Worm (Caenorhabditis elegans) whole organism, mixed stage, embryonic: Measurements from ENCODE around the gene tbx-8.

Experiments used
- M03D4.4 ChIP-seq: sonication (generic microtip); optimal IDR thresholded peaks from 2 replicates; lab custom pipeline; 2017; ENCODE audit warnings: mild to moderate bottlenecking, missing genetic modification characterization, missing compliant biosample characterization
- blmp-1 ChIP-seq: fragments of 150-350 bp; optimal IDR thresholded peaks from 2 replicates; lab custom pipeline; 2014; ENCODE audit warnings: missing biosample characterization, missing genetic modification characterization
- ceh-39 ChIP-seq: fragments of 150-350 bp; optimal IDR thresholded peaks from 2 replicates; lab custom pipeline; 2014; ENCODE audit warnings: missing biosample characterization, missing genetic modification characterization
- ceh-83 ChIP-seq: fragments of 200-800 bp; sonication (Bioruptor generic); optimal IDR thresholded peaks from 2 replicates; lab custom pipeline; 2018; ENCODE audit warnings: mild to moderate bottlenecking, missing genetic modification characterization, missing compliant biosample characterization
- ces-1 ChIP-seq: fragments of 150-350 bp; optimal IDR thresholded peaks from 2 replicates; lab custom pipeline; 2014; ENCODE audit warnings: missing biosample characterization, missing genetic modification reagents, missing genetic modification characterization
- cnd-1 ChIP-seq: fragments of 200-800 bp; sonication (Bioruptor generic); optimal IDR thresholded peaks from 2 replicates; lab custom pipeline; 2018; ENCODE audit warnings: mild to moderate bottlenecking, missing genetic modification characterization, missing compliant biosample characterization
- drap-1 ChIP-seq: fragments of 200-800 bp; sonication (Bioruptor generic); optimal IDR thresholded peaks from 3 replicates; lab custom pipeline; 2018; ENCODE audit warnings: mild to moderate bottlenecking, missing genetic modification characterization, missing compliant biosample characterization
- elt-1 ChIP-seq: sonication (generic microtip); optimal IDR thresholded peaks from 2 replicates; lab custom pipeline; 2017; ENCODE audit warnings: missing genetic modification characterization, mild to moderate bottlenecking, missing compliant biosample characterization, antibody characterized with exemption, moderate library complexity, borderline replicate concordance; ENCODE audit not compliant: insufficient read depth
- elt-3 ChIP-seq: fragments of 150-350 bp; optimal IDR thresholded peaks from 2 replicates; lab custom pipeline; 2014; ENCODE audit warnings: missing biosample characterization, missing genetic modification characterization
- flh-1 ChIP-seq: fragments of 200-800 bp; sonication (Bioruptor generic); optimal IDR thresholded peaks from 2 replicates; lab custom pipeline; 2018; ENCODE audit warnings: mild to moderate bottlenecking, missing genetic modification characterization, moderate library complexity, missing compliant biosample characterization
- ham-2 ChIP-seq: fragments of 200-800 bp; sonication (Bioruptor generic); optimal IDR thresholded peaks from 2 replicates; lab custom pipeline; 2018; ENCODE audit warnings: mild to moderate bottlenecking, missing genetic modification characterization, missing compliant biosample characterization
- hlh-1 ChIP-seq: fragments of 150-350 bp; optimal IDR thresholded peaks from 2 replicates; lab custom pipeline; 2014; ENCODE audit warnings: missing biosample characterization, missing genetic modification reagents, missing genetic modification characterization
- lin-13 ChIP-seq: fragments of 150-350 bp; optimal IDR thresholded peaks from 2 replicates; lab custom pipeline; 2014; ENCODE audit warnings: missing biosample characterization, missing genetic modification characterization
- lin-32 ChIP-seq: fragments of 200-800 bp; sonication (Bioruptor generic); optimal IDR thresholded peaks from 2 replicates; lab custom pipeline; 2018; ENCODE audit warnings: mild to moderate bottlenecking, missing genetic modification characterization, missing compliant biosample characterization
- lsy-2 ChIP-seq: fragments of 150-350 bp; optimal IDR thresholded peaks from 2 replicates; lab custom pipeline; 2014; ENCODE audit warnings: missing biosample characterization, missing genetic modification characterization
- mep-1 ChIP-seq: fragments of 150-350 bp; optimal IDR thresholded peaks from 2 replicates; lab custom pipeline; 2017; ENCODE audit warnings: missing biosample characterization, missing genetic modification reagents, missing genetic modification characterization, inconsistent platforms
- mls-2 ChIP-seq: sonication (generic microtip); optimal IDR thresholded peaks from 2 replicates; lab custom pipeline; 2016; ENCODE audit warnings: mild to moderate bottlenecking, missing genetic modification characterization, moderate library complexity, missing compliant biosample characterization
- nhr-2 ChIP-seq: fragments of 150-350 bp; optimal IDR thresholded peaks from 2 replicates; lab custom pipeline; 2014; ENCODE audit warnings: missing biosample characterization, missing genetic modification characterization
- nhr-237 ChIP-seq: fragments of 150-350 bp; optimal IDR thresholded peaks from 2 replicates; lab custom pipeline; 2014; ENCODE audit warnings: missing biosample characterization, missing genetic modification characterization
- nhr-28 ChIP-seq: fragments of 150-350 bp; optimal IDR thresholded peaks from 2 replicates; lab custom pipeline; 2014; ENCODE audit warnings: missing biosample characterization, missing genetic modification characterization
- nhr-76 ChIP-seq: sonication (generic microtip); optimal IDR thresholded peaks from 2 replicates; lab custom pipeline; 2017; ENCODE audit warnings: missing biosample characterization, missing genetic modification characterization
- pha-4 ChIP-seq: fragments of 150-350 bp; optimal IDR thresholded peaks from 2 replicates; lab custom pipeline; 2018; ENCODE audit warnings: missing biosample characterization, missing genetic modification reagents, missing genetic modification characterization
- sem-2 ChIP-seq: fragments of 200-800 bp; sonication (Bioruptor generic); optimal IDR thresholded peaks from 2 replicates; lab custom pipeline; 2018; ENCODE audit warnings: mild to moderate bottlenecking, missing genetic modification characterization, missing compliant biosample characterization
- sptf-1 ChIP-seq: sonication (generic microtip); optimal IDR thresholded peaks from 2 replicates; lab custom pipeline; 2017; ENCODE audit warnings: mild to moderate bottlenecking, missing genetic modification characterization, moderate library complexity, missing compliant biosample characterization
- tbx-8 ChIP-seq: fragments of 200-800 bp; sonication (Bioruptor generic); optimal IDR thresholded peaks from 2 replicates; lab custom pipeline; 2018; ENCODE audit warnings: mild to moderate bottlenecking, missing genetic modification characterization, moderate library complexity, missing compliant biosample characterization
- unc-120 ChIP-seq: sonication (generic microtip); optimal IDR thresholded peaks from 2 replicates; lab custom pipeline; 2017; ENCODE audit warnings: missing genetic modification characterization, missing compliant biosample characterization; ENCODE audit not compliant: poor library complexity, severe bottlenecking
- unc-39 ChIP-seq: fragments of 150-350 bp; optimal IDR thresholded peaks from 2 replicates; lab custom pipeline; 2014; ENCODE audit warnings: missing biosample characterization, missing genetic modification characterization
- unc-62 ChIP-seq: fragments of 150-350 bp; optimal IDR thresholded peaks from 2 replicates; lab custom pipeline; 2014; ENCODE audit warnings: missing biosample characterization, missing genetic modification reagents, missing genetic modification characterization
- zip-8 ChIP-seq: fragments of 150-350 bp; optimal IDR thresholded peaks from 2 replicates; lab custom pipeline; 2014; ENCODE audit warnings: missing biosample characterization, missing genetic modification characterization

tbx-8 gene

DNA sequence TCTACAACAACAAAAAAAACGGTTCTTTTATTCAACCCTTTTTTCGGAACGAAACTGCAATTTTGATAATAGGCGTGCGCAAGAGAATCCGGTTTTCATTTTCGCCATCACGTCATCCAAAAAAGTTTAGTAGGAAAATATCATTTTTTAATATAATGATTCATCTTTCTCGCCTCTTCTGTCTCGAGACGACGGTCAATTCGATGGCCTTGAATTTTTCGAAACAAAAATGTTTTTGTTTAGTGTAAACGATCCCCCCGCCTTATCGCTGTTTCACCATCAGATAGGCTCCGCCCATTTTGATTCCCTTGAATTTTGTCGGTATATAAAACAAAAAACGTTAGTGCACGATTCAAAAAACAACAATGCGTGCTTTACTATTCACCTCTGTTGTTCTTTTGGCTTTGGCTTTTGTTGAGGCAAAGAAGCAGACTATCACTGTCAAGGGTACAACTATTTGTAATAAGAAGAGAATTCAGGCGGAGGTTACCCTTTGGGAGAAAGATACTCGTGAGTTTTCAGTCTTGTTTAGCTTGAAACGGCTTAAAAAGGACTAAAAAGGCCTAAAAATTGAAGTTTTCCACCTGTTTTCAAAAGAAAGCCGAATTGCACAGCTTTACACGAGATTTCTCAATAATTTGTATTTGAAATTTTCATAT lies 9.5 kb upstream of the tbx-8 start, which contains the start of gene ttr-15:
TSS of gene ttr-15 (plus strand) at position 340 of the 659 bp plus-strand sequence.
- TF ChIP-seq unc-62 (no peak), sptf-1 (tag; lab: Kevin White, UChicago) (no peak), sem-2 (no peak), pha-4 (tag; lab: Kevin White, UChicago) (no peak), cnd-1 (no peak), ceh-39 (tag; lab: Kevin White, UChicago) (no peak), unc-39 (no peak), nhr-237 (tag; lab: Kevin White, UChicago) (no peak)
- TF ChIP-seq, all 35 proteins: peak for 0

DNA sequence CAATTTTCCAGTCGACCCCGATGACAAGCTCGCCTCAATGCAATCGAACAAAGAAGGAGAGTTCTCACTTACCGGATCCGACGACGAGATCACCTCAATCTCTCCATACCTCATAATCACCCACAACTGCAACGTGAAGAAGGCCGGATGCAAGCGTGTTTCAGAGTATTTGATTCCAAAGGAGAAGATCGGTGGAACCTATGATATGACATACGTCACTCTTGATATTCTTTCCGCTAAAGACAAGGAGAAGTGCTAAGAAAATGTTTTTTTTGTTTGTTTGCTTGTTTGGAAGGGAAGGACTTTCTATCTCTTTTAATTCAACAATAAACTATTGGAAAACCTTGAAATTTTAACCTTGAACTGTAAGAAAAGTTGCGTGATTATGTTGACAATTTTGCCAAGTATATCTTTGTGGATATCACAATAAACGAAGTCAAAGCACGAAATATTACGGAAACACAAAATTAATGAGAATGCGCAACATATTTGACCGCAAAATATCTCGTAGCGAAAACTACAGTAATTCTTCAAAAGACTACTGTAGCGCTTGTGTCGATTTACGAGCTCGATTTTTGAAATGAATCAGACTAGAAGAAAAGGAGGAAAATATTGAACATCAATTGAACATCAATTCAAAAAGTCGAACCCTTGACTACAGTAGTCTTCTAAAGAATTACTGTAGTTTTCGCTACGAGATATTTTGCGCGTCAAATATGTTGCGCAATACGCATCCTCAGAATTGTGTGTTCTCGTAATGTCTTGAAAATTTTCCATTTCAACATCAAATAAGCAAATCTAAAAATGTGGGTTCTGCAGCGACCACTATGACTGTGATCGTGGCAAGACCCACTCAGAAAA lies 7.9 kb upstream of the tbx-8 start:
- TF ChIP-seq zip-8 (tag; lab: Kevin White, UChicago) (peak; percentile 89), unc-120 (tag; lab: Kevin White, UChicago) (no peak)

DNA sequence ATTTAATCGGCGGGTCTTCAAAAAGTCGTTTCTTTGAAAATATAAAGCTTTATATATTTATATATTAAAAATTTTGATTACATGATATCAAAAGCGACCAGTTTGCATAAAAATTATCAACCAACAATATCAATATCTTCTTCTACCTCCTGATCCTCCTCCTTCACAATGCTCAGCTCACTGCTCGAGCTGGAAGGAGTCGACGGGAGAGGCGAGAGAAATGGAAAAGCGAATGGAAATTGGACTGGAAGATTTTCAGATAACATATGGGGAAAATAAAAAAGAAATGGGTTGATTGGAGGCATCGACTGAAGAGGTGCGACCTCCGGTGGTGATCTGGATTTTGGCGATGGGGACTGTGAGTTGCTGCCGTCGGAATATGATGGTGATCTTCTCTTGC lies 7.2 kb upstream of the tbx-8 start:
- no peak for TF ChIP-seq flh-1 (GFP tag; lab: Kevin White, UChicago)
- no peak for TF ChIP-seq pha-4 (tag; lab: Kevin White, UChicago)
- no peak for TF ChIP-seq unc-39
- no peak for TF ChIP-seq elt-1 (tag; lab: Kevin White, UChicago)
- TF ChIP-seq tbx-8 = no peak
- no peak for TF ChIP-seq lsy-2
- no peak for TF ChIP-seq elt-3 (tag; lab: Kevin White, UChicago)
- no peak for TF ChIP-seq mep-1 (tag; lab: Kevin White, UChicago)
- TF ChIP-seq nhr-28 (tag; lab: Kevin White, UChicago) = no peak
- TF ChIP-seq blmp-1 = no peak
- no peak for TF ChIP-seq ham-2 (GFP tag; lab: Kevin White, UChicago)
- TF ChIP-seq drap-1 (GFP tag; lab: Kevin White, UChicago) = no peak
- TF ChIP-seq M03D4.4 = no peak
- TF ChIP-seq, all 35 proteins: peak for 0

DNA sequence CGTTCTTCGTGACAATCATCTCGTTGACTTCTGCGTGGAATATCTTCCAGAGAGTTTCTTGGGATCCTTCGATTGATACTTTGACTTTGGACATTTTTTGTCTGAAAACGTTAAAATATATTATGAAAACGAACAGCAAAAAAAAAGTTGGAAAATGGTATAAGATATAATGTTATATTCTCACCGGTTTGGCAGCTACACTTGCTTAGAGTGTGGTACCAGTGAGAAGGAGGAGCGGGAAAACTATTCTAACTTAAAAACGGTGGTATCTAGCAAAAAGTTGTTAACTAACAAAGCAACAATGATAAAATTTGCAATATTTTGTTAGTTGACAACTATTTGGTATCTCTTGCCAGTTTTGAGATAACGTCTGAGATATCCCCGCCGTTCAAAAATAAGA lies 5.4 kb upstream of the tbx-8 start, which contains the start of gene tbx-9:
TSS of gene tbx-9 (minus strand) at position 101 of the 400 bp plus-strand sequence.
- TF ChIP-seq ceh-83 (GFP tag; lab: Kevin White, UChicago) = no peak
- TF ChIP-seq lin-13 = no peak
- TF ChIP-seq sptf-1 (tag; lab: Kevin White, UChicago) = no peak
- no peak for TF ChIP-seq ham-2 (GFP tag; lab: Kevin White, UChicago)
- no peak for TF ChIP-seq ces-1 (GFP tag; lab: Kevin White, UChicago)
- no peak for TF ChIP-seq drap-1 (GFP tag; lab: Kevin White, UChicago)
- TF ChIP-seq nhr-2 (tag; lab: Kevin White, UChicago) = no peak

DNA sequence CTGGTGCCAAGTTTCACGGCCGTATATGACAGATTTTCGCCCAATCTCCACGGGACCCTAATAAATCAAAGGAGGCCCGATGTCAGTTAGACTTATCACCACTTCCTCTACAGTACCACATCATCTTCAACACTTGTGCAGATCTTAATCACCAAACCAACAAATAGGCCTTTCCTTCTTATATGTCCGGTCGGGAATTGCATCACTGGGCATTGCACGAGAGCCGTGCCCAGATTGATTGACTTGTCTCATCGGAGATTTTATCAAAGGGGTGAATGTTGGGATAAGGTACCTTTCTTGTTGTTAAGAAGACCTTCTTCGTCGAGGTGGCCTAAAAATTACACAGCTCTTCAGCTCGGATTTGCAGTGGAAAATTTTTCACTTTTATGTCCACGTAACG lies 2.4 kb upstream of the tbx-8 start:
- TF ChIP-seq elt-1 (tag; lab: Kevin White, UChicago) (peak; percentile 83), unc-62 (peak; percentile 63), tbx-8 (no peak), nhr-2 (tag; lab: Kevin White, UChicago) (peak; percentile 5)

DNA sequence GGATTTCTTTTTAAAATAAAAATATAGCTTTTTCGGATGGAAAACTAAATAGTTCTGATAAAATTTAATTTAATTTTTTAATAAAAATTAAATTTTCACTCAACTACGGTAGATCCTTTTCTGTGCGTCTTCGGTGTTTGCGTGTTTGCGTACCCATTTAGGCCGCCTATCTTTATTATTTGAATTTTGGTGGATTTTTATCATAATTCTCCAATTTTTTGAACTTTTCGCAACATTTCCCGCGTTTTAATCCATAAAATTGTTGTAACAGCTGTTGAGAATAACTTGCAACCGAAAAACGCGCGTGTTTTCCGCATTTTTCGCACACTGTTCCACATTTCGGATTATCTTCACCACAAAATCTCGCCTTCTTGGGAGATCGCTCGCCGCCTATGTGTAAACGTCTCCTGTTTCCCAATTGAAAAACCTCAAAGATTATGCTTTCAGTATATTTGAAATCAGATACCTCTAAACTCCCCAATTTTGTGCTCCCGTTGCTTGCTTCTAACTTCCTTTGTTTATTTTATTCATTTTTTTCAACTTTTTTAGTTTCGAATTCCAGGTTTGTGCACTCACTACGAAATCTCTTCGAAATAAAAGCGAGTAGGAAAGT lies 4.6 kb downstream of the tbx-8 start, which contains the start of gene T07C4.3:
TSS of gene T07C4.3 (plus strand) at position 563 of the 613 bp plus-strand sequence.
- TF ChIP-seq sptf-1 (tag; lab: Kevin White, UChicago) (no peak), lin-32 (GFP tag; lab: Kevin White, UChicago) (no peak), M03D4.4 (no peak), elt-1 (tag; lab: Kevin White, UChicago) (no peak), nhr-76 (tag; lab: Kevin White, UChicago) (no peak), tbx-8 (no peak), unc-39 (no peak), nhr-237 (tag; lab: Kevin White, UChicago) (no peak), mls-2 (tag; lab: Kevin White, UChicago) (no peak), hlh-1 (tag; lab: Kevin White, UChicago) (no peak)
